Fruit fly (Drosophila melanogaster) whole organism, embryonic: ENCODE data around the gene CG16965.
A peak's percentile ranks its signal among the peaks of the same experiment; 100 is the strongest.

Source experiments
- Asciz ChIP-seq: fragments of 200-800 bp; sonication (Bioruptor generic); optimal IDR thresholded peaks from 2 replicates; lab custom pipeline; 2017; ENCODE audit warnings: missing biosample characterization, mild to moderate bottlenecking, missing genetic modification characterization, missing genetic modification reagents
- Atf-2 ChIP-seq: fragments of 200-800 bp; sonication (Bioruptor generic); optimal IDR thresholded peaks from 2 replicates; lab custom pipeline; 2016; ENCODE audit warnings: missing biosample characterization, missing genetic modification characterization
- CG10147 ChIP-seq: fragments of 200-800 bp; sonication (Bioruptor generic); optimal IDR thresholded peaks from 2 replicates; lab custom pipeline; 2019; ENCODE audit warnings: missing biosample characterization, mild to moderate bottlenecking, missing genetic modification characterization, moderate library complexity
- CG10274 ChIP-seq: fragments of 200-800 bp; sonication (Bioruptor generic); optimal IDR thresholded peaks from 3 replicates; lab custom pipeline; 2017; ENCODE audit warnings: missing biosample characterization, mild to moderate bottlenecking, missing genetic modification characterization
- CG10366 ChIP-seq: fragments of 200-800 bp; sonication (Bioruptor generic); IDR thresholded peaks from 2 replicates; pipeline ENCODE4 v1.3.6; 2022; ENCODE audit warnings: missing biosample characterization, missing genetic modification characterization
- CG14965 ChIP-seq: fragments of 200-800 bp; sonication (Bioruptor generic); optimal IDR thresholded peaks from 2 replicates; lab custom pipeline; 2016; ENCODE audit warnings: missing biosample characterization, missing genetic modification characterization, borderline replicate concordance
- CG15696 ChIP-seq: fragments of 200-800 bp; sonication (Bioruptor generic); optimal IDR thresholded peaks from 2 replicates; lab custom pipeline; 2019; ENCODE audit warnings: missing biosample characterization, mild to moderate bottlenecking, missing genetic modification characterization, moderate library complexity
- CG1647 ChIP-seq: fragments of 200-800 bp; sonication (Bioruptor generic); optimal IDR thresholded peaks from 3 replicates; lab custom pipeline; 2016; ENCODE audit warnings: missing biosample characterization, missing genetic modification characterization
- CG16779 ChIP-seq: fragments of 200-800 bp; sonication (Bioruptor generic); IDR thresholded peaks from 2 replicates; pipeline ENCODE4 v1.3.6; 2022; ENCODE audit warnings: missing biosample characterization, missing genetic modification characterization
- CG16813 ChIP-seq: fragments of 200-800 bp; sonication (Bioruptor generic); IDR thresholded peaks from 3 replicates; pipeline ENCODE4 v1.3.6; 2022; ENCODE audit warnings: missing biosample characterization, missing genetic modification characterization; ENCODE audit not compliant: partially characterized antibody
- CG17802 ChIP-seq: fragments of 200-800 bp; sonication (Bioruptor generic); optimal IDR thresholded peaks from 2 replicates; lab custom pipeline; 2018; ENCODE audit warnings: missing biosample characterization, mild to moderate bottlenecking, missing genetic modification characterization, moderate library complexity
- CG17912 ChIP-seq: fragments of 200-800 bp; sonication (Bioruptor generic); optimal IDR thresholded peaks from 2 replicates; lab custom pipeline; 2018; ENCODE audit warnings: missing biosample characterization, mild to moderate bottlenecking, missing genetic modification characterization
- CG18011 ChIP-seq: fragments of 200-800 bp; sonication (Bioruptor generic); optimal IDR thresholded peaks from 2 replicates; lab custom pipeline; 2017; ENCODE audit warnings: missing biosample characterization, missing genetic modification characterization, mild to moderate bottlenecking, moderate library complexity, missing genotype
- CG30431 ChIP-seq: fragments of 200-800 bp; sonication (Bioruptor generic); optimal IDR thresholded peaks from 2 replicates; lab custom pipeline; 2017; ENCODE audit warnings: missing biosample characterization, missing genetic modification characterization
- CG32532 ChIP-seq: fragments of 200-800 bp; sonication (Bioruptor generic); IDR thresholded peaks from 2 replicates; pipeline ENCODE4 v1.3.6; 2022; ENCODE audit warnings: missing biosample characterization, missing genetic modification characterization
- CG3407 ChIP-seq: fragments of 200-800 bp; sonication (Bioruptor generic); optimal IDR thresholded peaks from 2 replicates; lab custom pipeline; 2018; ENCODE audit warnings: missing biosample characterization, mild to moderate bottlenecking, missing genetic modification characterization
- CG6765 ChIP-seq: fragments of 200-800 bp; sonication (Bioruptor generic); optimal IDR thresholded peaks from 3 replicates; lab custom pipeline; 2017; ENCODE audit warnings: missing biosample characterization, mild to moderate bottlenecking, missing genetic modification characterization
- CG7357 ChIP-seq: fragments of 200-800 bp; sonication (Bioruptor generic); IDR thresholded peaks from 3 replicates; pipeline ENCODE4 v1.3.6; 2022; ENCODE audit warnings: missing biosample characterization, missing genetic modification characterization
- CG7963 ChIP-seq: fragments of 200-800 bp; sonication (Bioruptor generic); IDR thresholded peaks from 3 replicates; pipeline ENCODE4 v1.3.6; 2022; ENCODE audit warnings: missing biosample characterization, missing genetic modification characterization; ENCODE audit not compliant: partially characterized antibody
- CG8281 ChIP-seq: fragments of 200-800 bp; sonication (Bioruptor generic); optimal IDR thresholded peaks from 2 replicates; lab custom pipeline; 2018; ENCODE audit warnings: missing biosample characterization, mild to moderate bottlenecking, missing genetic modification characterization, moderate library complexity
- CG9797 ChIP-seq: fragments of 200-800 bp; sonication (Bioruptor generic); optimal IDR thresholded peaks from 3 replicates; lab custom pipeline; 2018; ENCODE audit warnings: missing biosample characterization, mild to moderate bottlenecking, missing genetic modification characterization
- CG9817 ChIP-seq: fragments of 200-800 bp; sonication (Bioruptor generic); optimal IDR thresholded peaks from 2 replicates; lab custom pipeline; 2018; ENCODE audit warnings: missing biosample characterization, mild to moderate bottlenecking, missing genetic modification characterization, moderate library complexity
- CTCF ChIP-seq: fragments of 200-800 bp; sonication (Bioruptor generic); optimal IDR thresholded peaks from 2 replicates; lab custom pipeline; 2017; ENCODE audit warnings: missing biosample characterization, mild to moderate bottlenecking, missing genetic modification characterization, moderate library complexity
- D19B ChIP-seq: fragments of 200-800 bp; sonication (Bioruptor generic); optimal IDR thresholded peaks from 2 replicates; lab custom pipeline; 2017; ENCODE audit warnings: missing biosample characterization, mild to moderate bottlenecking, missing genetic modification characterization
- Dip2 ChIP-seq: fragments of 200-800 bp; sonication (Bioruptor generic); IDR thresholded peaks from 2 replicates; pipeline ENCODE4 v1.3.6; 2022; ENCODE audit warnings: missing biosample characterization, missing genetic modification characterization
- E2f1 ChIP-seq: fragments of 200-800 bp; sonication (Bioruptor generic); IDR thresholded peaks from 2 replicates; pipeline ENCODE4 v1.3.6; 2022; ENCODE audit warnings: missing biosample characterization, missing genetic modification characterization
- H15 ChIP-seq: fragments of 200-800 bp; sonication (Bioruptor generic); IDR thresholded peaks from 3 replicates; pipeline ENCODE4 v1.3.6; 2022; ENCODE audit warnings: missing biosample characterization, missing genetic modification characterization
- HLH4C ChIP-seq: fragments of 200-800 bp; sonication (Bioruptor generic); IDR thresholded peaks from 3 replicates; pipeline ENCODE4 v1.3.6; 2022; ENCODE audit warnings: missing biosample characterization, missing genetic modification characterization; ENCODE audit not compliant: partially characterized antibody
- Mes4 ChIP-seq: fragments of 200-800 bp; sonication (Bioruptor generic); optimal IDR thresholded peaks from 2 replicates; lab custom pipeline; 2016; ENCODE audit warnings: missing biosample characterization, missing genetic modification characterization
- NK7.1 ChIP-seq: fragments of 200-800 bp; sonication (Bioruptor generic); optimal IDR thresholded peaks from 3 replicates; lab custom pipeline; 2016; ENCODE audit warnings: missing biosample characterization, missing genetic modification characterization
- Nf-YC ChIP-seq: fragments of 200-800 bp; optimal IDR thresholded peaks from 3 replicates; lab custom pipeline; 2019; ENCODE audit warnings: missing biosample characterization, mild to moderate bottlenecking, missing genetic modification characterization, moderate library complexity
- Oaz ChIP-seq: fragments of 200-800 bp; sonication (Bioruptor generic); IDR thresholded peaks from 2 replicates; pipeline ENCODE4 v1.3.6; 2022; ENCODE audit warnings: missing biosample characterization, missing genetic modification characterization
- Sox102F ChIP-seq: fragments of 200-800 bp; sonication (Bioruptor generic); optimal IDR thresholded peaks from 2 replicates; lab custom pipeline; 2018; ENCODE audit warnings: missing biosample characterization, mild to moderate bottlenecking, missing genetic modification characterization, moderate library complexity
- abd-A ChIP-seq: fragments of 200-800 bp; sonication (Bioruptor generic); optimal IDR thresholded peaks from 3 replicates; lab custom pipeline; 2019; ENCODE audit warnings: missing biosample characterization, mild to moderate bottlenecking, missing genetic modification characterization, moderate library complexity
- exex ChIP-seq: fragments of 200-800 bp; sonication (Bioruptor generic); optimal IDR thresholded peaks from 4 replicates; lab custom pipeline; 2018; ENCODE audit warnings: missing biosample characterization, mild to moderate bottlenecking, missing genetic modification characterization, moderate library complexity
- gcm ChIP-seq: fragments of 200-800 bp; sonication (Bioruptor generic); optimal IDR thresholded peaks from 2 replicates; lab custom pipeline; 2019; ENCODE audit warnings: missing biosample characterization, mild to moderate bottlenecking, missing genetic modification characterization, moderate library complexity
- h ChIP-seq: fragments of >200 bp; optimal IDR thresholded peaks from 2 replicates; lab custom pipeline; 2017
- ham ChIP-seq: fragments of 200-800 bp; sonication (Bioruptor generic); IDR thresholded peaks from 2 replicates; pipeline ENCODE4 v1.3.6; 2022; ENCODE audit warnings: missing biosample characterization, missing genetic modification characterization
- her ChIP-seq: fragments of 200-800 bp; sonication (Bioruptor generic); optimal IDR thresholded peaks from 2 replicates; lab custom pipeline; 2016; ENCODE audit warnings: missing biosample characterization, missing genetic modification characterization
- insv ChIP-seq, 2 experiments: fragments of 200-800 bp; sonication (Bioruptor generic); optimal IDR thresholded peaks; 3 replicates each; lab custom pipeline; 2016 to 2018; ENCODE audit warnings: missing biosample characterization in 2 of 2, missing genetic modification characterization in 2 of 2
- inv ChIP-seq: fragments of 200-800 bp; sonication (Bioruptor generic); IDR thresholded peaks from 2 replicates; pipeline ENCODE4 v1.3.6; 2022; ENCODE audit warnings: missing biosample characterization, missing genetic modification characterization; ENCODE audit not compliant: partially characterized antibody
- nerfin-1 ChIP-seq: fragments of 200-800 bp; sonication (Bioruptor generic); optimal IDR thresholded peaks from 3 replicates; lab custom pipeline; 2019; ENCODE audit warnings: missing biosample characterization, mild to moderate bottlenecking, missing genetic modification characterization, moderate library complexity
- pb ChIP-seq: fragments of 200-800 bp; sonication (Bioruptor generic); optimal IDR thresholded peaks from 3 replicates; lab custom pipeline; 2016; ENCODE audit warnings: missing biosample characterization, missing genetic modification characterization
- pita ChIP-seq: fragments of 200-800 bp; sonication (Bioruptor generic); optimal IDR thresholded peaks from 2 replicates; lab custom pipeline; 2017; ENCODE audit warnings: missing biosample characterization, mild to moderate bottlenecking, missing genetic modification characterization
- pnt ChIP-seq: fragments of 200-800 bp; sonication (Bioruptor generic); optimal IDR thresholded peaks from 3 replicates; lab custom pipeline; 2016; ENCODE audit warnings: missing biosample characterization, missing genetic modification characterization
- ranshi ChIP-seq: fragments of 200-800 bp; sonication (Bioruptor generic); IDR thresholded peaks from 2 replicates; pipeline ENCODE4 v1.3.6; 2022; ENCODE audit warnings: missing biosample characterization, missing genetic modification characterization
- schlank ChIP-seq: fragments of 200-800 bp; sonication (Bioruptor generic); optimal IDR thresholded peaks from 2 replicates; lab custom pipeline; 2018; ENCODE audit warnings: missing biosample characterization, mild to moderate bottlenecking, missing genetic modification characterization
- tin ChIP-seq: fragments of 200-800 bp; sonication (Bioruptor generic); optimal IDR thresholded peaks from 3 replicates; lab custom pipeline; 2016; ENCODE audit warnings: missing biosample characterization, missing genetic modification characterization
- tup ChIP-seq: fragments of 200-800 bp; sonication (Bioruptor generic); optimal IDR thresholded peaks from 2 replicates; lab custom pipeline; 2016; ENCODE audit warnings: missing biosample characterization, mild to moderate bottlenecking, missing genetic modification characterization, moderate library complexity
- unc-4 ChIP-seq: fragments of 200-800 bp; sonication (Bioruptor generic); IDR thresholded peaks from 2 replicates; pipeline ENCODE4 v1.3.6; 2022; ENCODE audit warnings: missing biosample characterization, missing genetic modification characterization; ENCODE audit not compliant: partially characterized antibody
- vfl ChIP-seq: fragments of 200-800 bp; sonication (Bioruptor generic); optimal IDR thresholded peaks from 2 replicates; lab custom pipeline; 2016; ENCODE audit warnings: missing biosample characterization, missing genetic modification characterization

CG16965 gene

dm6 chr2L:11949917-11950316 lies 31.5 kb upstream of the CG16965 start (continued):
- TF ChIP-seq CG7963 (GFP tag; lab: Robert Waterston, UW), result no peak
- TF ChIP-seq CG10274 (GFP tag; lab: Kevin White, UChicago), result no peak
- no peak for TF ChIP-seq her (GFP tag; lab: Kevin White, UChicago)
- TF ChIP-seq E2f1 (GFP tag; lab: Robert Waterston, UW), result peak; percentile 31; the same call in 1 of the 2 replicates
- peak; percentile 50 for TF ChIP-seq pnt
- no peak for TF ChIP-seq tup
- TF ChIP-seq exex (tag; lab: Kevin White, UChicago), result no peak
- TF ChIP-seq CG8281 (tag; lab: Kevin White, UChicago), result no peak
- no peak for TF ChIP-seq pita (GFP tag; lab: Kevin White, UChicago)
- TF ChIP-seq CTCF (GFP tag; lab: Kevin White, UChicago), result no peak
- no peak; the same call in 1 of the 2 replicates for TF ChIP-seq CG10366 (GFP tag; lab: Robert Waterston, UW)
- no peak for TF ChIP-seq Mes4 (GFP tag; lab: Kevin White, UChicago)
- TF ChIP-seq CG3407 (GFP tag; lab: Kevin White, UChicago), result no peak
- no peak for TF ChIP-seq nerfin-1 (tag; lab: Kevin White, UChicago)
- TF ChIP-seq Asciz (GFP tag; lab: Kevin White, UChicago), result no peak
- no peak for TF ChIP-seq CG10147 (GFP tag; lab: Kevin White, UChicago)
- TF ChIP-seq CG14965 (GFP tag; lab: Kevin White, UChicago), result no peak
- TF ChIP-seq abd-A, result no peak
- TF ChIP-seq CG1647 (GFP tag; lab: Kevin White, UChicago), result no peak
- TF ChIP-seq pb (GFP tag; lab: Kevin White, UChicago), result no peak
- no peak for TF ChIP-seq CG18011 (GFP tag; lab: Kevin White, UChicago)
- no peak for TF ChIP-seq vfl
- no peak for TF ChIP-seq Nf-YC
- no peak for TF ChIP-seq D19B
- TF ChIP-seq CG15696, result peak; percentile 35
- TF ChIP-seq schlank (tag; lab: Kevin White, UChicago), result no peak
- no peak for TF ChIP-seq HLH4C (GFP tag; lab: Robert Waterston, UW)
- no peak for TF ChIP-seq insv (GFP tag; optimal IDR thresholded peaks at IDR 0.05; lab: Kevin White, UChicago)
- TF ChIP-seq Atf-2 (GFP tag; lab: Kevin White, UChicago), result peak; percentile 9
- TF ChIP-seq Sox102F (GFP tag; lab: Kevin White, UChicago), result peak; percentile 67
- no peak for TF ChIP-seq CG17912 (GFP tag; lab: Kevin White, UChicago)
- TF ChIP-seq Oaz (GFP tag; lab: Robert Waterston, UW), result no peak
- TF ChIP-seq CG9797 (GFP tag; lab: Kevin White, UChicago), result no peak
- TF ChIP-seq gcm (GFP tag; lab: Kevin White, UChicago), result no peak
- no peak for TF ChIP-seq CG16779 (GFP tag; lab: Robert Waterston, UW)
- no peak for TF ChIP-seq CG6765 (GFP tag; lab: Kevin White, UChicago)
- no peak for TF ChIP-seq NK7.1
- peak; percentile 20 for TF ChIP-seq CG9817 (tag; lab: Kevin White, UChicago)
- peak; percentile 42 for TF ChIP-seq CG30431
- 0 out of 2 replicates have a peak, but pooled peaks have one; percentile 17 for TF ChIP-seq CG32532 (GFP tag; lab: Robert Waterston, UW)
- TF ChIP-seq h (lab: Kevin White, UChicago), result no peak
- no peak for TF ChIP-seq inv (GFP tag; lab: Robert Waterston, UW)
- TF ChIP-seq CG16813 (GFP tag; lab: Robert Waterston, UW), result no peak
- TF ChIP-seq unc-4 (GFP tag; lab: Robert Waterston, UW), result no peak
- TF ChIP-seq CG7357, result no peak
- TF ChIP-seq ham (GFP tag; lab: Robert Waterston, UW), result no peak
- peak; percentile 29; the same call in 1 of the 2 replicates for TF ChIP-seq ranshi
- TF ChIP-seq tin, result peak; percentile 39
- 0 out of 3 replicates have a peak, but pooled peaks have one; percentile 14 for TF ChIP-seq H15 (GFP tag; lab: Robert Waterston, UW)
- TF ChIP-seq Dip2 (GFP tag; lab: Robert Waterston, UW), result no peak
- no peak for TF ChIP-seq CG17802 (tag; lab: Kevin White, UChicago)
